Fruit fly (Drosophila melanogaster) whole organism, prepupa: ENCODE measurements around the gene lwr.

Source experiments
- Blimp-1 ChIP-seq: fragments of 200-800 bp; sonication (Bioruptor generic); optimal IDR thresholded peaks from 3 replicates; lab custom pipeline; 2017; ENCODE audit warnings: missing biosample characterization, missing genetic modification characterization, mild to moderate bottlenecking, moderate library complexity, missing genetic modification reagents
- CG10669 ChIP-seq: fragments of 200-800 bp; sonication (Bioruptor generic); optimal IDR thresholded peaks from 3 replicates; lab custom pipeline; 2018; ENCODE audit warnings: missing biosample characterization, mild to moderate bottlenecking, missing genetic modification characterization, moderate library complexity
- CG11294 ChIP-seq: fragments of 200-800 bp; sonication (Bioruptor generic); IDR thresholded peaks from 2 replicates; pipeline ENCODE4 v1.3.6; 2022; ENCODE audit warnings: missing biosample characterization, missing genetic modification characterization
- CG11902 ChIP-seq: fragments of 200-800 bp; sonication (Bioruptor generic); optimal IDR thresholded peaks from 3 replicates; lab custom pipeline; 2016; ENCODE audit warnings: missing biosample characterization, missing genetic modification characterization
- CG15336 ChIP-seq: fragments of 200-800 bp; sonication (Bioruptor generic); IDR thresholded peaks from 2 replicates; pipeline ENCODE4 v1.3.6; 2022; ENCODE audit warnings: missing biosample characterization, missing genetic modification characterization
- CG3032 ChIP-seq: fragments of 200-800 bp; optimal IDR thresholded peaks from 2 replicates; lab custom pipeline; 2019; ENCODE audit warnings: missing biosample characterization, mild to moderate bottlenecking, missing genetic modification characterization, moderate library complexity
- CG31627 ChIP-seq: fragments of 200-800 bp; sonication (Bioruptor generic); optimal IDR thresholded peaks from 3 replicates; lab custom pipeline; 2016; ENCODE audit warnings: missing biosample characterization, missing genetic modification characterization
- CG34406 ChIP-seq: fragments of 200-800 bp; sonication (Bioruptor generic); optimal IDR thresholded peaks from 3 replicates; lab custom pipeline; 2016; ENCODE audit warnings: missing biosample characterization, missing genetic modification characterization
- CG3919 ChIP-seq: fragments of 200-800 bp; sonication (Bioruptor generic); optimal IDR thresholded peaks from 3 replicates; lab custom pipeline; 2016; ENCODE audit warnings: missing biosample characterization, missing genetic modification characterization
- CG4318 ChIP-seq: fragments of 200-800 bp; sonication (Bioruptor generic); optimal IDR thresholded peaks from 3 replicates; lab custom pipeline; 2017; ENCODE audit warnings: missing biosample characterization, mild to moderate bottlenecking, missing genetic modification characterization
- CG6163 ChIP-seq: fragments of 200-800 bp; sonication (Bioruptor generic); IDR thresholded peaks from 3 replicates; pipeline ENCODE4 v1.3.6; 2022; ENCODE audit warnings: missing biosample characterization, missing genetic modification characterization
- CG6792 ChIP-seq: fragments of 200-800 bp; sonication (Bioruptor generic); optimal IDR thresholded peaks from 3 replicates; lab custom pipeline; 2016; ENCODE audit warnings: missing biosample characterization, missing genetic modification characterization
- CG6808 ChIP-seq: fragments of 200-800 bp; sonication (Bioruptor generic); optimal IDR thresholded peaks from 3 replicates; lab custom pipeline; 2017; ENCODE audit warnings: missing biosample characterization, missing genetic modification characterization, mild to moderate bottlenecking, moderate library complexity, missing genetic modification reagents
- CG8319 ChIP-seq: fragments of 200-800 bp; sonication (Bioruptor generic); optimal IDR thresholded peaks from 3 replicates; lab custom pipeline; 2016; ENCODE audit warnings: missing biosample characterization, missing genetic modification characterization
- CG8632 ChIP-seq: fragments of 200-800 bp; sonication (Bioruptor generic); optimal IDR thresholded peaks from 3 replicates; lab custom pipeline; 2016; ENCODE audit warnings: missing biosample characterization, missing genetic modification characterization
- Eip75B ChIP-seq: fragments of 200-800 bp; sonication (Bioruptor generic); optimal IDR thresholded peaks from 3 replicates; lab custom pipeline; 2016; ENCODE audit warnings: missing biosample characterization, missing genetic modification characterization
- Eip78C ChIP-seq: fragments of 200-800 bp; sonication (Bioruptor generic); peaks from one replicate; lab custom pipeline; 2016; ENCODE audit warnings: missing biosample characterization, missing genetic modification characterization
- Ets96B ChIP-seq: fragments of 200-800 bp; optimal IDR thresholded peaks from 2 replicates; lab custom pipeline; 2019; ENCODE audit warnings: missing biosample characterization, mild to moderate bottlenecking, missing genetic modification characterization, moderate library complexity
- Gug ChIP-seq: fragments of 200-800 bp; sonication (Bioruptor generic); IDR thresholded peaks from 2 replicates; pipeline ENCODE4 v1.3.6; 2022; ENCODE audit warnings: missing biosample characterization, missing genetic modification characterization
- Hr38 ChIP-seq: sonication (Bioruptor generic); optimal IDR thresholded peaks from 2 replicates; lab custom pipeline; 2016; ENCODE audit warnings: missing biosample characterization, missing genetic modification characterization
- Hr4 ChIP-seq: fragments of 200-800 bp; sonication (Bioruptor generic); optimal IDR thresholded peaks from 3 replicates; lab custom pipeline; 2016; ENCODE audit warnings: missing biosample characterization, missing genetic modification characterization
- Smox ChIP-seq: fragments of 200-800 bp; sonication (Bioruptor generic); optimal IDR thresholded peaks from 3 replicates; lab custom pipeline; 2016; ENCODE audit warnings: missing biosample characterization, missing genetic modification characterization
- Sox102F ChIP-seq: fragments of 200-800 bp; sonication (Bioruptor generic); optimal IDR thresholded peaks from 2 replicates; lab custom pipeline; 2016; ENCODE audit warnings: missing biosample characterization, mild to moderate bottlenecking, missing genetic modification characterization
- achi ChIP-seq: fragments of 200-800 bp; sonication (Bioruptor generic); optimal IDR thresholded peaks from 3 replicates; lab custom pipeline; 2016; ENCODE audit warnings: missing biosample characterization, missing genetic modification characterization
- cyc ChIP-seq: fragments of 200-800 bp; sonication (Bioruptor generic); optimal IDR thresholded peaks from 3 replicates; lab custom pipeline; 2016; ENCODE audit warnings: missing biosample characterization, missing genetic modification characterization
- dac ChIP-seq: fragments of 200-800 bp; sonication (Bioruptor generic); optimal IDR thresholded peaks from 2 replicates; lab custom pipeline; 2017; ENCODE audit warnings: missing biosample characterization, mild to moderate bottlenecking, missing genetic modification characterization
- dsx ChIP-seq: fragments of 200-800 bp; optimal IDR thresholded peaks from 3 replicates; lab custom pipeline; 2019; ENCODE audit warnings: missing biosample characterization, mild to moderate bottlenecking, missing genetic modification characterization, moderate library complexity; ENCODE audit not compliant: poor library complexity, severe bottlenecking
- eg ChIP-seq: fragments of 200-800 bp; sonication (Bioruptor generic); IDR thresholded peaks from 3 replicates; pipeline ENCODE4 v1.3.6; 2022; ENCODE audit warnings: missing biosample characterization, missing genetic modification characterization
- esn ChIP-seq: fragments of 200-800 bp; sonication (Bioruptor generic); optimal IDR thresholded peaks from 2 replicates; lab custom pipeline; 2016; ENCODE audit warnings: missing biosample characterization, mild to moderate bottlenecking, missing genetic modification characterization, moderate library complexity
- fd59A ChIP-seq: fragments of 200-800 bp; sonication (Bioruptor generic); optimal IDR thresholded peaks from 2 replicates; lab custom pipeline; 2017; ENCODE audit warnings: missing biosample characterization, mild to moderate bottlenecking, missing genetic modification characterization, missing genetic modification reagents
- fkh ChIP-seq: fragments of 200-800 bp; sonication (Bioruptor generic); optimal IDR thresholded peaks from 3 replicates; lab custom pipeline; 2017; ENCODE audit warnings: missing biosample characterization, mild to moderate bottlenecking, missing genetic modification characterization, moderate library complexity
- net ChIP-seq: fragments of 200-800 bp; sonication (Bioruptor generic); optimal IDR thresholded peaks from 3 replicates; lab custom pipeline; 2016; ENCODE audit warnings: missing biosample characterization, missing genetic modification characterization
- pdm3 ChIP-seq: fragments of 200-800 bp; sonication (Bioruptor generic); optimal IDR thresholded peaks from 3 replicates; lab custom pipeline; 2016; ENCODE audit warnings: missing biosample characterization, missing genetic modification characterization
- svp ChIP-seq: fragments of 200-800 bp; sonication (Bioruptor generic); peaks from one replicate; lab custom pipeline; 2016; ENCODE audit warnings: missing biosample characterization, missing genetic modification characterization
- topi ChIP-seq: fragments of 200-800 bp; sonication (Bioruptor generic); optimal IDR thresholded peaks from 3 replicates; lab custom pipeline; 2016; ENCODE audit warnings: missing biosample characterization, missing genetic modification characterization
- vri ChIP-seq: fragments of 200-800 bp; sonication (Bioruptor generic); optimal IDR thresholded peaks from 3 replicates; lab custom pipeline; 2016; ENCODE audit warnings: missing biosample characterization, mild to moderate bottlenecking, missing genetic modification characterization

Gene lwr

dm6 chr2L:498474-498821 is 43.9 kb downstream of the lwr start:
- TF ChIP-seq Sox102F (GFP tag; lab: Kevin White, UChicago), result no peak
- peak; percentile 36 for TF ChIP-seq fkh
- TF ChIP-seq svp (GFP tag; lab: Kevin White, UChicago), result peak; percentile 58

- no peak for TF ChIP-seq Hr4 (GFP tag; lab: Kevin White, UChicago)
- TF ChIP-seq fkh, result peak; percentile 25
- TF ChIP-seq Eip78C, result peak; percentile 8
Observed at dm6 chr2L:497657-498473, 44.5 kb downstream of the lwr start.

DNA sequence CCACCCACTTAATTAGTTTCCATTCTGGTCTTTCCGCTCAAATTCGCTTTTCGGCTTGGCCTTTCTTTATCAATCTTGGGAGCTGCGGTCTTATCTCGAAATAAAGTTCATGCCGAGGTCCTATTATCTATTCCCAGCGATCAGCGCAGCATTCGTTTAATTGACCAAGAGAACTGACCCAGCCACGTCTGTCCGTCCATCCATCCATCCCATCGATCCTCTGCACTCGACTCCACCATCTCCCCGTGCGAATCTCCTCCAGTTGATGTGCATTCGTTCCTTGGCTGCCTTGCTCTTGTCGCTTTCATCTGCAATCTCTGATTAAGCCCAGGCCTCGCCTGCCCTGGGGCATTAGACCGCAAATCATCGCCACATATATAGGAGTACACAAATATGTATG is 45.5 kb downstream of the lwr start:
- TF ChIP-seq svp (GFP tag; lab: Kevin White, UChicago) (peak; percentile 97), fkh (no peak)
- TF ChIP-seq, all 60 proteins: peak for 1

dm6 chr2L:496436-496835 is 45.9 kb downstream of the lwr start:
- no peak for TF ChIP-seq CG8632 (GFP tag; lab: Kevin White, UChicago)
- no peak for TF ChIP-seq Ets96B (tag; lab: Kevin White, UChicago)
- TF ChIP-seq CG3919 (GFP tag; lab: Kevin White, UChicago), result no peak
- no peak for TF ChIP-seq net (GFP tag; lab: Kevin White, UChicago)
- TF ChIP-seq dac (GFP tag; lab: Kevin White, UChicago), result no peak
- TF ChIP-seq CG8319 (GFP tag; lab: Kevin White, UChicago), result no peak
- TF ChIP-seq CG11902 (GFP tag; lab: Kevin White, UChicago), result no peak
- TF ChIP-seq Sox102F (GFP tag; lab: Kevin White, UChicago), result no peak
- no peak for TF ChIP-seq Smox (GFP tag; lab: Kevin White, UChicago)
- no peak for TF ChIP-seq CG6808
- no peak for TF ChIP-seq CG3032 (tag; lab: Kevin White, UChicago)
- TF ChIP-seq Hr4 (GFP tag; lab: Kevin White, UChicago), result no peak

dm6 chr2L:495381-496240 is 46.8 kb downstream of the lwr start:
- TF ChIP-seq Smox (GFP tag; lab: Kevin White, UChicago), result no peak
- peak; percentile 90 for TF ChIP-seq svp (GFP tag; lab: Kevin White, UChicago)
- no peak for TF ChIP-seq achi
- no peak for TF ChIP-seq CG4318 (GFP tag; lab: Kevin White, UChicago)
- no peak for TF ChIP-seq dsx (GFP tag; lab: Kevin White, UChicago)

DNA sequence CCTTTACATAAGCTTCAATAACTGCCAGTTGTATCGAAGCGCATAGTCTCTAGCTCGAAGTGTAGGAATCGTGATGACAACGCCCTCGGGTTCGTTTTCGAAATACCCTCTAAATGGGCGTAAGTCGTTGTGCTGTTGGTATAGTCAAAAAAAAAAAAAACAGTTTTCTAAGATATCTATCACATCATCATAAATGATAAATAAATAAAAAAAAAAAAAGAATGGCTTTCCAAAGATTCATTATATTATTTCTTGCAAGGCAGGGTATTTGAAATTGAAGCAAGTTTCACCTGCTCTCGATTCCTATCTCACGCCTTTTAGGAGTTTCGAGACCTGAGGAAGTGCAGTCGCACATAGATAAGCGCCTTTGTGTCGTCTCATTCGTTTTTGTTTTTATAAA is 49.1 kb downstream of the lwr start:
- TF ChIP-seq eg (GFP tag; lab: Robert Waterston, UW) (no peak), net (GFP tag; lab: Kevin White, UChicago) (peak; percentile 34), CG8632 (GFP tag; lab: Kevin White, UChicago) (peak; percentile 30), CG15336 (peak; percentile 40; the same call in 1 of the 2 replicates), achi (peak; percentile 35), esn (GFP tag; lab: Kevin White, UChicago) (peak; percentile 66), CG4318 (GFP tag; lab: Kevin White, UChicago) (peak; percentile 7), Eip75B (GFP tag; lab: Kevin White, UChicago) (peak; percentile 18), CG11294 (GFP tag; lab: Robert Waterston, UW) (no peak), cyc (GFP tag; lab: Kevin White, UChicago) (peak; percentile 25), fd59A (no peak), topi (GFP tag; lab: Kevin White, UChicago) (peak; percentile 48), Blimp-1 (GFP tag; lab: Kevin White, UChicago) (no peak), CG6163 (GFP tag; lab: Robert Waterston, UW) (peak; percentile 48; the same call in 1 of the 3 replicates), svp (GFP tag; lab: Kevin White, UChicago) (peak; percentile 79), Hr4 (GFP tag; lab: Kevin White, UChicago) (no peak), fkh (no peak), CG3032 (tag; lab: Kevin White, UChicago) (no peak), CG6808 (no peak), CG34406 (peak; percentile 37), Sox102F (GFP tag; lab: Kevin White, UChicago) (peak; percentile 25), vri (peak; percentile 11), CG10669 (GFP tag; lab: Kevin White, UChicago) (no peak), pdm3 (GFP tag; lab: Kevin White, UChicago) (peak; percentile 58), CG3919 (GFP tag; lab: Kevin White, UChicago) (peak; percentile 33), Hr38 (GFP tag; lab: Kevin White, UChicago) (no peak), Gug (GFP tag; lab: Robert Waterston, UW) (no peak), CG31627 (GFP tag; lab: Kevin White, UChicago) (peak; percentile 41), CG6792 (GFP tag; lab: Kevin White, UChicago) (peak; percentile 17)
